Fruit fly (Drosophila melanogaster) whole organism, pupa: ENCODE data around the gene Sac1.

Experiments
- CG10348 ChIP-seq: fragments of 200-800 bp; sonication (Bioruptor generic); IDR thresholded peaks from 2 replicates; pipeline ENCODE4 v1.3.6; 2022; ENCODE audit warnings: missing biosample characterization, missing genetic modification characterization
- CG12605 ChIP-seq: fragments of 200-800 bp; sonication (Bioruptor generic); IDR thresholded peaks from 2 replicates; pipeline ENCODE4 v1.3.6; 2022; ENCODE audit warnings: missing biosample characterization, missing genetic modification characterization
- CG13204 ChIP-seq: fragments of 200-800 bp; sonication (Bioruptor generic); optimal IDR thresholded peaks from 2 replicates; lab custom pipeline; 2018; ENCODE audit warnings: missing biosample characterization, mild to moderate bottlenecking, missing genetic modification characterization, moderate library complexity
- CG14655 ChIP-seq: fragments of 200-800 bp; sonication (Bioruptor generic); optimal IDR thresholded peaks from 3 replicates; lab custom pipeline; 2017; ENCODE audit warnings: mild to moderate bottlenecking, missing biosample characterization, missing genetic modification reagents, missing genetic modification characterization
- CG15710 ChIP-seq: fragments of 200-800 bp; sonication (Bioruptor generic); optimal IDR thresholded peaks from 2 replicates; lab custom pipeline; 2018; ENCODE audit warnings: missing biosample characterization, mild to moderate bottlenecking, missing genetic modification characterization, moderate library complexity
- CG17806 ChIP-seq: fragments of 200-800 bp; sonication (Bioruptor generic); optimal IDR thresholded peaks from 2 replicates; lab custom pipeline; 2018; ENCODE audit warnings: missing biosample characterization, mild to moderate bottlenecking, missing genetic modification characterization, moderate library complexity
- CG32121 ChIP-seq: fragments of 200-800 bp; sonication (Bioruptor generic); IDR thresholded peaks from 2 replicates; pipeline ENCODE4 v1.3.6; 2022; ENCODE audit warnings: missing biosample characterization, missing genetic modification characterization
- CG34367 ChIP-seq: fragments of 200-800 bp; sonication (Bioruptor generic); optimal IDR thresholded peaks from 2 replicates; lab custom pipeline; 2018; ENCODE audit warnings: missing biosample characterization, mild to moderate bottlenecking, missing genetic modification characterization
- CG4496 ChIP-seq: fragments of 200-800 bp; sonication (Bioruptor generic); IDR thresholded peaks from 3 replicates; pipeline ENCODE4 v1.3.6; 2022; ENCODE audit warnings: missing biosample characterization, missing genetic modification characterization
- CG8159 ChIP-seq: fragments of 200-800 bp; sonication (Bioruptor generic); optimal IDR thresholded peaks from 3 replicates; lab custom pipeline; 2018; ENCODE audit warnings: missing biosample characterization, mild to moderate bottlenecking, missing genetic modification characterization, moderate library complexity
- CG8301 ChIP-seq: fragments of 200-800 bp; sonication (Bioruptor generic); optimal IDR thresholded peaks from 2 replicates; lab custom pipeline; 2018; ENCODE audit warnings: missing biosample characterization, mild to moderate bottlenecking, missing genetic modification characterization
- CG9948 ChIP-seq: fragments of 200-800 bp; sonication (Bioruptor generic); optimal IDR thresholded peaks from 2 replicates; lab custom pipeline; 2018; ENCODE audit warnings: missing biosample characterization, mild to moderate bottlenecking, missing genetic modification characterization, moderate library complexity
- D1 ChIP-seq: fragments of 200-800 bp; sonication (Bioruptor generic); optimal IDR thresholded peaks from 2 replicates; lab custom pipeline; 2018; ENCODE audit warnings: missing biosample characterization, mild to moderate bottlenecking, missing genetic modification characterization, moderate library complexity
- EcR ChIP-seq: fragments of 200-800 bp; sonication (Bioruptor generic); optimal IDR thresholded peaks from 3 replicates; lab custom pipeline; 2019; ENCODE audit warnings: missing biosample characterization, missing genetic modification characterization, mild to moderate bottlenecking, moderate library complexity, missing genetic modification reagents
- Ets98B ChIP-seq: fragments of 200-800 bp; sonication (Bioruptor generic); IDR thresholded peaks from 2 replicates; pipeline ENCODE4 v1.3.6; 2022; ENCODE audit warnings: missing biosample characterization, missing genetic modification characterization
- Pif1A ChIP-seq: fragments of 200-800 bp; sonication (Bioruptor generic); optimal IDR thresholded peaks from 3 replicates; lab custom pipeline; 2016; ENCODE audit warnings: missing biosample characterization, missing genetic modification characterization
- Pif1B ChIP-seq: fragments of 200-800 bp; sonication (Bioruptor generic); optimal IDR thresholded peaks from 3 replicates; lab custom pipeline; 2016; ENCODE audit warnings: missing biosample characterization, missing genetic modification characterization
- Snoo ChIP-seq: fragments of 200-800 bp; sonication (Bioruptor generic); optimal IDR thresholded peaks from 3 replicates; lab custom pipeline; 2017; ENCODE audit warnings: missing biosample characterization, mild to moderate bottlenecking, missing genetic modification characterization, inconsistent platforms
- fd96Ca ChIP-seq: fragments of 200-800 bp; sonication (Bioruptor generic); IDR thresholded peaks from 3 replicates; pipeline ENCODE4 v1.3.6; 2022; ENCODE audit warnings: missing biosample characterization, missing genetic modification characterization
- gl ChIP-seq: fragments of 200-800 bp; sonication (Bioruptor generic); optimal IDR thresholded peaks from 2 replicates; lab custom pipeline; 2018; ENCODE audit warnings: missing biosample characterization, mild to moderate bottlenecking, missing genetic modification characterization
- rn ChIP-seq: fragments of 200-800 bp; sonication (Bioruptor generic); IDR thresholded peaks from 2 replicates; pipeline ENCODE4 v1.3.6; 2022; ENCODE audit warnings: missing biosample characterization, missing genetic modification characterization

Sac1 gene

dm6 chr3L:1206682-1207421 lies 40.8 kb upstream of the Sac1 start, which contains the start of gene LysB:
LysB (plus strand) TSS chr3L:1207371.
- TF ChIP-seq EcR (no peak), CG34367 (tag; lab: Kevin White, UChicago) (no peak), CG32121 (GFP tag; lab: Robert Waterston, UW) (no peak), CG8301 (no peak), CG12605 (GFP tag; lab: Robert Waterston, UW) (no peak), CG9948 (tag; lab: Kevin White, UChicago) (no peak), CG17806 (no peak), CG14655 (GFP tag; lab: Kevin White, UChicago) (no peak), CG8159 (tag; lab: Kevin White, UChicago) (no peak), Snoo (no peak), Ets98B (GFP tag; lab: Robert Waterston, UW) (no peak)

- TF ChIP-seq CG12605 (GFP tag; lab: Robert Waterston, UW) = peak; percentile 20; the same call in 1 of the 2 replicates
- no peak for TF ChIP-seq fd96Ca (GFP tag; lab: Robert Waterston, UW)
- TF ChIP-seq EcR = peak; percentile 51
- peak; percentile 49; the same call in 1 of the 2 replicates for TF ChIP-seq Ets98B (GFP tag; lab: Robert Waterston, UW)
Measured at dm6 chr3L:1208206-1208605, 39.4 kb upstream of the Sac1 start.

DNA sequence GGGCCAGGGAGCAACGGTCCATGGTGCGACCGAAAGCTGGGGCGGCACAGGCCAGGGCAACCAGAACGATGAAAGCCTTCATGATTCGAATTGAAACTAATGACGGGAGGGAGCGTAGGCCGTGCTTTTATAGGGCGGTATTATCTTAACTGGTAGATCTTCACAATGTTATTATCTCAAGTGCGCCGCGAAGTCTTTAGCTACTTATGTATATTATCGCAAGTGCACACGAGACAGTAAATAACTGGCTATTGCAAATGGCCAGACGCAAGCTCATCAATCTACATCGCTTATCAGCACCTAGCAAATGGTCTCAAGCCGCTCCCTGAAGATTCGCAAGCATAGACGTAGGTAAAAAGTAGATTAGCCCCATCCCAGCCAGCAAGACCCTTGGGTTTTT lies 36.5 kb upstream of the Sac1 start, which contains the start of gene LysD:
Gene LysD, minus strand, starts transcription at position 101 of the 400 bp plus-strand sequence.
- TF ChIP-seq Pif1B (GFP tag; lab: Kevin White, UChicago) = no peak
- no peak for TF ChIP-seq CG32121 (GFP tag; lab: Robert Waterston, UW)
- TF ChIP-seq CG13204 (GFP tag; lab: Kevin White, UChicago) = no peak
- TF ChIP-seq rn = no peak
- TF ChIP-seq Snoo = no peak
- no peak for TF ChIP-seq CG12605 (GFP tag; lab: Robert Waterston, UW)
- no peak for TF ChIP-seq CG8159 (tag; lab: Kevin White, UChicago)
- TF ChIP-seq EcR = no peak
- no peak for TF ChIP-seq CG14655 (GFP tag; lab: Kevin White, UChicago)
- no peak for TF ChIP-seq D1
- TF ChIP-seq Pif1A = no peak
- TF ChIP-seq fd96Ca (GFP tag; lab: Robert Waterston, UW) = no peak
- TF ChIP-seq CG15710 (tag; lab: Kevin White, UChicago) = no peak
- no peak for TF ChIP-seq CG9948 (tag; lab: Kevin White, UChicago)
- no peak for TF ChIP-seq CG17806
- TF ChIP-seq CG8301 = no peak
- TF ChIP-seq CG34367 (tag; lab: Kevin White, UChicago) = no peak
- no peak for TF ChIP-seq Ets98B (GFP tag; lab: Robert Waterston, UW)
- TF ChIP-seq CG4496 = no peak

DNA sequence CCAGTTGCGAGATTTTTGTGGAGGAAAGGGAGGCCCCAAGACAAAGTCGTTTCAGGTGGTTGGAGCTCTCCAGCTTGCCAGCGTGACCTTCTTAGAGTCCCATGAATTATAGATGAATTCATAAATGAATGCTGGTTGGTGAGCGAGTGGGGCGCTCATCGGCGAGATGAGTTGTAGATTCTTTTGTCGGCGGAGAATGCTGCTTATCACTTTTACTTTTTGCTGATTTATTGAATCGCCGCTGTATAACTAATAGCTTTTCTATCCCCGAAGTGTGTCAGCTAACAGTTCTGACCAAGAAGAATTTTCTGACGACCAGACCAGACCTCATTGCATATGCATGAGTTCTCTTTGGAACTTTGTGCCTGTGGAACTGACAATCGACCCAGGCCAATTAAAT lies 35.5 kb upstream of the Sac1 start:
- TF ChIP-seq CG10348 (GFP tag; lab: Robert Waterston, UW) = no peak
- no peak for TF ChIP-seq Snoo
- no peak for TF ChIP-seq fd96Ca (GFP tag; lab: Robert Waterston, UW)
- TF ChIP-seq gl = no peak
- TF ChIP-seq CG34367 (tag; lab: Kevin White, UChicago) = no peak
- TF ChIP-seq CG14655 (GFP tag; lab: Kevin White, UChicago) = no peak
- no peak for TF ChIP-seq rn
- TF ChIP-seq CG8159 (tag; lab: Kevin White, UChicago) = no peak
- no peak for TF ChIP-seq D1
- no peak for TF ChIP-seq CG9948 (tag; lab: Kevin White, UChicago)
- TF ChIP-seq CG4496 = no peak
- no peak for TF ChIP-seq CG17806
- TF ChIP-seq CG32121 (GFP tag; lab: Robert Waterston, UW) = no peak
- TF ChIP-seq CG12605 (GFP tag; lab: Robert Waterston, UW) = no peak
- no peak for TF ChIP-seq EcR
- no peak for TF ChIP-seq Pif1A
- TF ChIP-seq CG15710 (tag; lab: Kevin White, UChicago) = no peak
- no peak for TF ChIP-seq CG13204 (GFP tag; lab: Kevin White, UChicago)
- no peak for TF ChIP-seq Pif1B (GFP tag; lab: Kevin White, UChicago)

- TF ChIP-seq CG32121 (GFP tag; lab: Robert Waterston, UW) (no peak), EcR (no peak), fd96Ca (GFP tag; lab: Robert Waterston, UW) (no peak), rn (no peak), D1 (no peak), CG12605 (GFP tag; lab: Robert Waterston, UW) (no peak), CG13204 (GFP tag; lab: Kevin White, UChicago) (no peak)
Measured at dm6 chr3L:1212571-1212970, 35.0 kb upstream of the Sac1 start, which contains the start of gene LysE. LysE (plus strand) TSS chr3L:1212827.

- no peak for TF ChIP-seq CG13204 (GFP tag; lab: Kevin White, UChicago)
- TF ChIP-seq CG14655 (GFP tag; lab: Kevin White, UChicago) = peak; percentile 36
- peak; percentile 41 for TF ChIP-seq Ets98B (GFP tag; lab: Robert Waterston, UW)
- TF ChIP-seq CG4496 = peak; percentile 51; the same call in 1 of the 3 replicates
- TF ChIP-seq CG8159 (tag; lab: Kevin White, UChicago) = no peak
- peak; percentile 50; the same call in 2 of the 3 replicates for TF ChIP-seq fd96Ca (GFP tag; lab: Robert Waterston, UW)
- TF ChIP-seq rn = 0 out of 2 replicates have a peak, but pooled peaks have one; percentile 26
- TF ChIP-seq CG8301 = peak; percentile 45
Measured at dm6 chr3L:1216460-1216859, 31.2 kb upstream of the Sac1 start.
